Worm (Caenorhabditis elegans): ENCODE data around the gene Y49E10.4.
A peak's percentile ranks its signal among the peaks of the same experiment; 100 is the strongest.

The Y49E10.4 gene

DNA sequence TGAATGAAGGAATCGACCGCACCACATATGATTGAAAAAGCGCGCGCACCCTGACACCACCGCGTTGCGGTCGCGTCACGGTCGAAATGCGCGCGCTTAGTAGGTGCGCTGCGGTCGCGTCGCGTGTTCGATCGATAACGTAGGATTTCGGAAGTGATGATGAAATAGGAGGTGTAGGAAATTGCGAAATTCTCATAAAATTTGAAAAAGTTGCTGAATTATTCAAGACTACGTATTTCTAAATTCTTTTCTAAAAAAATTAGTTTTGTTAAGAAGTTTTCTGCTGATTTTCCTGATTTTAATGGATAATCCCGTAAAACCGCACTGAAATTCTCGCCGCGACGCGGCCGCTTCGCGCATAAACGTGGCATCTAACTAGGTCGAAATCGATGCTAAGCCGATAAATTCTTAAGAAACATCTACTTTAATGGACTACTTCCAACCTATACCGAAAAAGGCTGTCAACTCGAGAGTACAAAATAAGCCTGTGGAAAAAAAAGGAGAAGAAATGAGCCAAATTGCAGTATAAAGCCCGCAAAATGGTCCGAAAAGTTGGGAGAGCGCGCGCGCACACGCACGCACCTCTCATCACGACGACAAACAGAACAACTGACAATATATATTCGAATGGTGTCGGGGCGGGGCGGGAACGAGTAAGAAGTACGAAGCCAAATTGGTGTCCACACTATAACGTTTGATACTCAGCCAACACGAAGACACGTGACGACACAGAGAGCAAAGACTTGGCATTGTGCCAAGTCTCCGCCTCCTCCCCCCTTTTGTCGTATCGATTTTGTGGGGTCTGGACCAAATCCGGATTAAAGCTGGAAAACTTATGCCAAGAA is 14.9 kb downstream of the Y49E10.4 start, which contains the start of gene his-72:
his-72 (minus strand) TSS at position 589 of the 845 bp plus-strand sequence.
- no peak for TF ChIP-seq nhr-237 (tag; optimal IDR thresholded peaks at IDR 0.05)
- peak; percentile 50 for TF ChIP-seq mep-1 (tag; optimal IDR thresholded peaks at IDR 0.05)
- peak; percentile 7 for TF ChIP-seq bed-3 (GFP tag; optimal IDR thresholded peaks at IDR 0.05)
- TF ChIP-seq lsy-2 (tag; optimal IDR thresholded peaks at IDR 0.05) = peak; percentile 11
- peak; percentile 12 for TF ChIP-seq unc-62 (GFP tag; optimal IDR thresholded peaks at IDR 0.05)
- peak; percentile 100 for TF ChIP-seq hlh-1 (tag; optimal IDR thresholded peaks at IDR 0.05)
- peak; percentile 75 for TF ChIP-seq ceh-83 (GFP tag; optimal IDR thresholded peaks at IDR 0.05)
- TF ChIP-seq ceh-43 (GFP tag; optimal IDR thresholded peaks at IDR 0.05) = no peak
- TF ChIP-seq unc-120 (tag; optimal IDR thresholded peaks at IDR 0.05; ENCODE audit: poor library complexity, severe bottlenecking) = peak; percentile 41
- TF ChIP-seq tbx-8 (GFP tag; optimal IDR thresholded peaks at IDR 0.05) = no peak
- peak; percentile 52 for TF ChIP-seq cnd-1 (tag; optimal IDR thresholded peaks at IDR 0.05)
- TF ChIP-seq nhr-28 (tag; optimal IDR thresholded peaks at IDR 0.05) = no peak
- peak; percentile 3 for TF ChIP-seq pha-4 (tag; optimal IDR thresholded peaks at IDR 0.05)
- no peak for TF ChIP-seq nhr-76 (tag; optimal IDR thresholded peaks at IDR 0.05)
- no peak for TF ChIP-seq elt-3 (tag; optimal IDR thresholded peaks at IDR 0.05)
- peak; percentile 46 for TF ChIP-seq ceh-39 (tag; optimal IDR thresholded peaks at IDR 0.05)
- TF ChIP-seq ces-1 (GFP tag; optimal IDR thresholded peaks at IDR 0.05) = no peak
- TF ChIP-seq snpc-4 (tag; optimal IDR thresholded peaks at IDR 0.05) = no peak
- peak; percentile 54 for TF ChIP-seq drap-1 (GFP tag; optimal IDR thresholded peaks at IDR 0.05)
- no peak for TF ChIP-seq nhr-2 (tag; optimal IDR thresholded peaks at IDR 0.05)
- peak; percentile 45 for TF ChIP-seq sptf-1 (tag; optimal IDR thresholded peaks at IDR 0.05)
- no peak for TF ChIP-seq blmp-1 (tag; optimal IDR thresholded peaks at IDR 0.05)
- TF ChIP-seq ztf-11 (tag; optimal IDR thresholded peaks at IDR 0.05) = no peak
- no peak for TF ChIP-seq elt-1 (tag; optimal IDR thresholded peaks at IDR 0.05; ENCODE audit: borderline replicate concordance, insufficient read depth)
- peak; percentile 45 for TF ChIP-seq nhr-12 (tag; optimal IDR thresholded peaks at IDR 0.05)
- TF ChIP-seq unc-39 (tag; optimal IDR thresholded peaks at IDR 0.05) = no peak
- no peak for TF ChIP-seq lin-32 (GFP tag; optimal IDR thresholded peaks at IDR 0.05)
- peak; percentile 3 for TF ChIP-seq flh-1 (GFP tag; optimal IDR thresholded peaks at IDR 0.05)
- no peak for TF ChIP-seq zip-8 (tag; optimal IDR thresholded peaks at IDR 0.05)
- no peak for TF ChIP-seq sem-2 (GFP tag; optimal IDR thresholded peaks at IDR 0.05)
- TF ChIP-seq ham-2 (GFP tag; optimal IDR thresholded peaks at IDR 0.05) = peak; percentile 23
- TF ChIP-seq M03D4.4 (tag; optimal IDR thresholded peaks at IDR 0.05) = no peak
- TF ChIP-seq mab-5 (tag; optimal IDR thresholded peaks at IDR 0.05) = no peak
- peak; percentile 53 for TF ChIP-seq mls-2 (tag; optimal IDR thresholded peaks at IDR 0.05)
- TF ChIP-seq lin-13 (tag; optimal IDR thresholded peaks at IDR 0.05) = peak; percentile 27

DNA sequence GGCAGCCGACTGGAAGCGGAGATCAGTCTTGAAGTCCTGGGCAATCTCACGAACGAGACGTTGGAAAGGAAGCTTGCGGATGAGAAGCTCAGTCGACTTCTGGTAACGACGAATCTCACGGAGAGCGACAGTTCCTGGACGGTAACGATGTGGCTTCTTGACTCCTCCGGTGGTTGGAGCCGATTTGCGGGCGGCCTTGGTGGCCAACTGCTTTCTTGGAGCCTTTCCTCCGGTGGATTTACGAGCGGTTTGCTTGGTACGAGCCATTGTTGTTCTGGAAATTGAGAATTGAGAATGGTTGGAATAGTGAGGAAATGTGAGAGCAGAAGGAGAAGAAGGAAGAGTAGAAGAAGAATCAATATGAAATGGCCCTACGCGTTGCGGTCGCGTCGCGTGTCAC is 15.7 kb downstream of the Y49E10.4 start:
- TF ChIP-seq nhr-12 (tag; optimal IDR thresholded peaks at IDR 0.05) = no peak
- no peak for TF ChIP-seq ham-2 (GFP tag; optimal IDR thresholded peaks at IDR 0.05)
- TF ChIP-seq ztf-11 (tag; optimal IDR thresholded peaks at IDR 0.05) = no peak
- TF ChIP-seq blmp-1 (tag; optimal IDR thresholded peaks at IDR 0.05) = no peak
- TF ChIP-seq nhr-237 (tag; optimal IDR thresholded peaks at IDR 0.05) = no peak
- TF ChIP-seq pha-4 (tag; optimal IDR thresholded peaks at IDR 0.05) = no peak
- TF ChIP-seq mls-2 (tag; optimal IDR thresholded peaks at IDR 0.05) = no peak
- TF ChIP-seq zip-8 (tag; optimal IDR thresholded peaks at IDR 0.05) = no peak
- no peak for TF ChIP-seq cnd-1 (tag; optimal IDR thresholded peaks at IDR 0.05)
- TF ChIP-seq lin-32 (GFP tag; optimal IDR thresholded peaks at IDR 0.05) = no peak
- TF ChIP-seq sptf-1 (tag; optimal IDR thresholded peaks at IDR 0.05) = no peak
- TF ChIP-seq mab-5 (tag; optimal IDR thresholded peaks at IDR 0.05) = no peak
- no peak for TF ChIP-seq lin-13 (tag; optimal IDR thresholded peaks at IDR 0.05)
- TF ChIP-seq tbx-8 (GFP tag; optimal IDR thresholded peaks at IDR 0.05) = no peak
- no peak for TF ChIP-seq ceh-83 (GFP tag; optimal IDR thresholded peaks at IDR 0.05)
- TF ChIP-seq lsy-2 (tag; optimal IDR thresholded peaks at IDR 0.05) = no peak
- TF ChIP-seq hlh-1 (tag; optimal IDR thresholded peaks at IDR 0.05) = no peak

DNA sequence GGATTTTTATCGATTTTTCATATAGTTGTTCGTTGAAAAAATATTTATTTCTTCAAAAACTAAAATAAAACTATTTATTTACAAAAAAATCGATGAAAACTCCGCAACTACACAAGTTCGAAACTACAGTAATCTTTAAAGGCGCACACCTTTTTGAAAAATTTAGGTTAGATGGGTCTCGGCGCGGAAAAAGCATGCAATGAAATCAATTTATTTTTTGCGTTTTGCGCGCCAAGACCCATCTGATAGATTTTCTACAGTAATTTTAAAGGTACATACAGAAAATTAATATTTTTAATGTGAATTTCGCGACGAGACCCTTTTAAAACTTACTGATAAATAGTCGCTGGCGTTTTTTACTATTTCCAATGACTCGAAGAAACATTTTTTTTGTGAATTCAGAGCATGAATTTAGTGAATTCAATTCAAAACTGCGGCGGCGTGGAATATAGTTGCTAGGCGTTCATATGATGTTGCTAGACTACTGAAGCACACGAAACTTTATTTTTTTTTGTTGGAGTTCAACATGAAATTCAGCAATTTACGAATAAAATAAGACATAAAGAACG is 16.5 kb downstream of the Y49E10.4 start, which contains the start of gene Y75B8A.33:
Y75B8A.33 (minus strand) TSS at position 385 of the 569 bp plus-strand sequence.
- TF ChIP-seq nhr-237 (tag; optimal IDR thresholded peaks at IDR 0.05) (no peak), ceh-83 (GFP tag; optimal IDR thresholded peaks at IDR 0.05) (peak; percentile 44), sptf-1 (tag; optimal IDR thresholded peaks at IDR 0.05) (peak; percentile 8)

All from whole organism, mixed stage, embryonic.